Worm (Caenorhabditis elegans): Measurements from ENCODE around the gene srg-16.

The srg-16 gene

DNA sequence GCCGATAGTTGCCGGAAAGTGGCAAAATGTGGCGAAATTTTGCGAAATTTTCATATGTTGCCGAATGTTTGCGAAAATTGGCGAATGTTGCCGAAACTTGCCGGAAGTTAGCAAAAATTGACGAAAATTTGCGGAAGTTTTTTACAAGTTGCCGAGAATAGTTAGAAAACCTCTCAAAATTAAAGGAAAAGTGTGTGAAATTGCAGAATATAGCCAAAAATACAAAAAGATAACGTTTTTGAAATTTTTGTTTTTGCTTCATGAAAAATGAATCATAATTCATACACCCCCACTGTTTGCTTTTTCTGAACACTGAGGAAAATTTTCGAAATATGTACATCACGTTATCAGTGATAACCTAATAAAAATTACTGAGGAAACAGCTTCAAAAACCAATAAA is 14.7 kb downstream of the srg-16 start:
- TF ChIP-seq efl-1 (optimal IDR thresholded peaks at IDR 0.05) (no peak), efl-1 (GFP tag; optimal IDR thresholded peaks at IDR 0.05 in 1 of 2) (peak in 1 of 2 experiments; percentile 91), fkh-4 (tag; optimal IDR thresholded peaks at IDR 0.05; ENCODE audit: borderline replicate concordance) (no peak)

DNA sequence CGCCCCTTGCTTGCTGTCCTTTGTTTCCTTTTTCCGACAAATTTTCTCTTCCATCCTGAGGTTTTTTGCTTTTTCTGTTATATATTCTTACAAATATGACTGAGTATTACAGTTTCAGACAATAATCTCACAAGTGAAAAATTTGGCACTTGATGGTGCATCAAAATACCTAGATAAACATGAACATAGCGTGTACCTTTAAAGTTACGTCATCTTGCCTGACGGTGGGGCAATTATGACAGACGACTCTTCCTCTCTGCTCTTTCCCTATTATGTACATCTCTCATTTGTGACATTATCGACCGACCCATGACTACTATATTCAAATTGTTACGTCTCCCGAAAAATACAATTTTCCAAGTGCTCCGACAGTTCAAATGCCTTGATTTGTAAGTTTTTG is 15.7 kb downstream of the srg-16 start, which contains the start of gene fbxb-102:
TSS of gene fbxb-102 (plus strand) at position 301 of the 400 bp plus-strand sequence.
- TF ChIP-seq vab-15 (tag; optimal IDR thresholded peaks at IDR 0.05) (no peak), efl-1 (optimal IDR thresholded peaks at IDR 0.05) (no peak), efl-1 (GFP tag; optimal IDR thresholded peaks at IDR 0.05 in 1 of 2) (no peak), hlh-17 (GFP tag; optimal IDR thresholded peaks at IDR 0.05; ENCODE audit: borderline replicate concordance) (no peak), ztf-11 (tag; optimal IDR thresholded peaks at IDR 0.05) (no peak), unc-98 (GFP tag; IDR thresholded peaks at IDR 0.05) (no peak), hpl-2 (GFP tag; optimal IDR thresholded peaks at IDR 0.05) (no peak), fos-1 (tag; optimal IDR thresholded peaks at IDR 0.05) (no peak), elt-3 (tag; optimal IDR thresholded peaks at IDR 0.05) (no peak), lir-3 (tag; optimal IDR thresholded peaks at IDR 0.05; ENCODE audit: poor library complexity) (no peak), rnt-1 (tag; optimal IDR thresholded peaks at IDR 0.05) (no peak), nhr-47 (tag; optimal IDR thresholded peaks at IDR 0.05) (no peak)

DNA sequence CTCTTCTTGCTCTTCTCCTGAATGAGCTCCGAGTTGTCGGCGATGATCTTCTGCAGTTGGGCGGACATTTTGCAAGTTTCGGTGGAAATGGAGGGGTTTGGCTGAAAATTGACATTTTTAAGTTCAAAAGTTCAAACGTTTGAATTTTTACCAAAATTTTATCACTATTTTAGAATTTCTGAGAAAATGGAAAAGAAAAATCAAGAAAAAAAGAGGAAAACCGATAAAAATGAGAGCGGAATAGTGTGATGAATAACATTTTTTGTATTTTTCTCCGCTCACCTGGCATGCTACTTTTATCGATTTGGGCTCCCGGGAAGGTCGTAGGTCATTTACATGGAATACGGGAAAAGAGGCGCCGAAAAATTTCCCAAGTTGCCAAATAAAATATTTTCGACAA is 18.1 kb downstream of the srg-16 start, which contains the start of gene F15A4.10:
TSS of gene F15A4.10 (minus strand) at position 101 of the 400 bp plus-strand sequence.
- TF ChIP-seq nhr-85 (tag) (peak; percentile 29), dpl-1 (GFP tag; optimal IDR thresholded peaks at IDR 0.05) (no peak), hpl-2 (GFP tag; optimal IDR thresholded peaks at IDR 0.05) (no peak)

DNA sequence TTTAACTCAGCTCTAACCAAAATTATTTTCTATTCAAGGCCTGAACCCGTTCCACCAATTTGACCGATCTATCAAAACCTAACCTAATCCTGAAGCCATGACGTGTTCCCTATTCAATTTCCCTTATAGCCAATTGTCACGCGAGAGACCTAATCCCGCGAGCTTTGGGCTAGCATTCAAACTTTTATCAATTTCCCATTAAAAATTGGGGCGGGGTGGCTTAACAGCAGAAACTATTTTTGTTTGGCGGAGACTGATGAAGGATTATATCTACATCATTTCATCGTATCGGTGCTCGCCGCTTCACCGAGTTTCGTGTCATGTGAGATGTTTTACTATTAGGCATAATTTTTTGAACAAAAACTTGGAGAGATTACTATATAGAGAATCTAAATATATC is 21.9 kb downstream of the srg-16 start:
- TF ChIP-seq sox-4 (tag; optimal IDR thresholded peaks at IDR 0.05) (peak; percentile 52), pax-3 (tag; optimal IDR thresholded peaks at IDR 0.05) (peak; percentile 60), fkh-8 (tag; optimal IDR thresholded peaks at IDR 0.05) (peak; percentile 77), pqm-1 (tag; optimal IDR thresholded peaks at IDR 0.05) (no peak), dsc-1 (tag; optimal IDR thresholded peaks at IDR 0.05) (peak; percentile 90)

DNA sequence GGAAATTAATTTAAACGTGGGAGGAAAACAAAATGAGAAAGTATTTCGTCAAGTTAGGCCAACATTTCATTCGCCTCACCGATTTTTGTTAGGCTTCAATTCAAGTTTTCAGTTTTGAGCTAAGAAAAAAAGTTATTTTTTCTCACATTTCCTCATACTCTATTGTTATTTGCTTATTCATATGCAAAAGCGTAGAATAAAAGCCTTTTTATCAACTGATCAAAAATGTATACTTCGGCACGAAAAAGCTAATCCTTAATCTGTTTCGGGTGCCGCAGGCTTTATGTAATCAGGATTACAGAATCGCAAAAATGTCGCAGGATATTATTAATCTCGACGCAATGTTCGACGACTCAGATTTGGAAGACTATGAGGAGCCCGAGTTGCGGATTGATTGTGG is 23.0 kb downstream of the srg-16 start, which contains the start of gene T21B4.15:
TSS of gene T21B4.15 (plus strand) at position 301 of the 400 bp plus-strand sequence.
- TF ChIP-seq tbx-2 (tag; optimal IDR thresholded peaks at IDR 0.05) (no peak), hlh-17 (GFP tag; optimal IDR thresholded peaks at IDR 0.05; ENCODE audit: borderline replicate concordance) (no peak), hlh-4 (tag; optimal IDR thresholded peaks at IDR 0.05) (no peak), lin-14 (GFP tag; optimal IDR thresholded peaks at IDR 0.05) (peak; percentile 25), dsc-1 (tag; optimal IDR thresholded peaks at IDR 0.05) (peak; percentile 53), fkh-8 (tag; optimal IDR thresholded peaks at IDR 0.05) (no peak), unc-98 (GFP tag; IDR thresholded peaks at IDR 0.05) (no peak), ces-1 (GFP tag; optimal IDR thresholded peaks at IDR 0.05) (no peak), aly-2 (tag; optimal IDR thresholded peaks at IDR 0.05) (no peak), ztf-4 (tag; optimal IDR thresholded peaks at IDR 0.05) (no peak), grh-1 (GFP tag; IDR thresholded peaks at IDR 0.05) (no peak), sox-4 (tag; optimal IDR thresholded peaks at IDR 0.05) (no peak)

DNA sequence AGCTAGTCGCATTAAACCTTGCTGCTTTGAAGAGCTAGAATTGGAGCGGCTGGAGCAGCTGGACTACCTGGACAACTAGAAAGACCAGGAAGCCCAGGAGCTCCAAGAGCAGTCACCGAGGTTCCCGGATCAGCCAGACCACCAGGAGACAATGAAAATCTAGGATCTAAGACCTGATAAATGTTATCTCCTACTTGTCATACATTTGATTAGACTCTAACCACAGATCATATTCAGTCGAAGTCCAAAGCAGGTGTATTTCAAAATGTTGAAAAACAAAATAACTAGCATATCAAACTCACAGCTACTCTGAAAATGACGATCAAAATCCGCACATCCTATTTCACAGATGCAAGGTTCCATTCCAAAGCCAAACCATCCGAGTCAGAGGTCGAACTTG is 25.0 kb downstream of the srg-16 start, which contains the start of gene srz-6:
TSS of gene srz-6 (plus strand) at position 301 of the 400 bp plus-strand sequence.
- TF ChIP-seq C04F5.9 (tag; optimal IDR thresholded peaks at IDR 0.05) (no peak), nhr-47 (tag; optimal IDR thresholded peaks at IDR 0.05) (no peak), ztf-4 (tag; optimal IDR thresholded peaks at IDR 0.05) (no peak), unc-86 (tag; optimal IDR thresholded peaks at IDR 0.05) (no peak), Y116A8C.19 (tag; optimal IDR thresholded peaks at IDR 0.05; ENCODE audit: borderline replicate concordance) (no peak), zip-4 (GFP tag; optimal IDR thresholded peaks at IDR 0.05) (no peak), mdl-1 (tag; optimal IDR thresholded peaks at IDR 0.05) (no peak), mef-2 (tag; optimal IDR thresholded peaks at IDR 0.05) (no peak), ceh-90 (tag; optimal IDR thresholded peaks at IDR 0.05) (no peak), nhr-28 (tag; optimal IDR thresholded peaks at IDR 0.05) (no peak), ces-1 (GFP tag; optimal IDR thresholded peaks at IDR 0.05) (no peak), C16A3.4 (tag; optimal IDR thresholded peaks at IDR 0.05) (no peak), lin-39 (tag; optimal IDR thresholded peaks at IDR 0.05) (no peak)
